Worm (Caenorhabditis elegans): ENCODE results near the gene Y57E12B.1.

- TF ChIP-seq hmbx-1 (tag; optimal IDR thresholded peaks at IDR 0.05) (no peak), ama-1 (optimal IDR thresholded peaks at IDR 0.05) (no peak), hmg-4 (GFP tag; optimal IDR thresholded peaks at IDR 0.05) (no peak), flt-1 (GFP tag; IDR thresholded peaks at IDR 0.05) (no peak), F13C5.2 (tag; optimal IDR thresholded peaks at IDR 0.05) (no peak), ets-7 (tag; optimal IDR thresholded peaks at IDR 0.05) (no peak), aly-1 (tag; optimal IDR thresholded peaks at IDR 0.05) (no peak), sea-1 (GFP tag; conservative IDR thresholded peaks at IDR 0.05) (no peak), tra-4 (tag; optimal IDR thresholded peaks at IDR 0.05) (no peak), tbx-11 (GFP tag; IDR thresholded peaks at IDR 0.05) (no peak), pes-1 (GFP tag; IDR thresholded peaks at IDR 0.05) (no peak)
Measured at ce11 chrV:6997041-6997552, 48.8 kb downstream of the Y57E12B.1 start, which contains the start of gene nhr-107.
